Fruit fly (Drosophila melanogaster) whole organism, prepupa: ENCODE data around the gene CG1136.
A peak's percentile ranks its signal among the peaks of the same experiment; 100 is the strongest.

ENCODE experiments used
- Blimp-1 ChIP-seq: fragments of 200-800 bp; sonication (Bioruptor generic); optimal IDR thresholded peaks from 3 replicates; lab custom pipeline; 2017; ENCODE audit warnings: missing biosample characterization, missing genetic modification characterization, mild to moderate bottlenecking, moderate library complexity, missing genetic modification reagents
- CG10631 ChIP-seq: fragments of 200-800 bp; sonication (Bioruptor generic); optimal IDR thresholded peaks from 2 replicates; lab custom pipeline; 2016; ENCODE audit warnings: missing biosample characterization, missing genetic modification characterization
- CG10669 ChIP-seq: fragments of 200-800 bp; sonication (Bioruptor generic); optimal IDR thresholded peaks from 3 replicates; lab custom pipeline; 2018; ENCODE audit warnings: missing biosample characterization, mild to moderate bottlenecking, missing genetic modification characterization, moderate library complexity
- CG11294 ChIP-seq: fragments of 200-800 bp; sonication (Bioruptor generic); IDR thresholded peaks from 2 replicates; pipeline ENCODE4 v1.3.6; 2022; ENCODE audit warnings: missing biosample characterization, missing genetic modification characterization
- CG11762 ChIP-seq: fragments of 200-800 bp; sonication (Bioruptor generic); optimal IDR thresholded peaks from 3 replicates; lab custom pipeline; 2016; ENCODE audit warnings: missing biosample characterization, missing genetic modification characterization; ENCODE audit not compliant: insufficient read depth
- CG11902 ChIP-seq: fragments of 200-800 bp; sonication (Bioruptor generic); optimal IDR thresholded peaks from 3 replicates; lab custom pipeline; 2016; ENCODE audit warnings: missing biosample characterization, missing genetic modification characterization
- CG15336 ChIP-seq: fragments of 200-800 bp; sonication (Bioruptor generic); IDR thresholded peaks from 2 replicates; pipeline ENCODE4 v1.3.6; 2022; ENCODE audit warnings: missing biosample characterization, missing genetic modification characterization
- CG1621 ChIP-seq: fragments of 200-800 bp; sonication (Bioruptor generic); optimal IDR thresholded peaks from 3 replicates; lab custom pipeline; 2018; ENCODE audit warnings: missing biosample characterization, mild to moderate bottlenecking, missing genetic modification characterization
- CG16779 ChIP-seq: fragments of 200-800 bp; sonication (Bioruptor generic); optimal IDR thresholded peaks from 3 replicates; lab custom pipeline; 2017; ENCODE audit warnings: missing biosample characterization, mild to moderate bottlenecking, missing genetic modification characterization
- CG3032 ChIP-seq: fragments of 200-800 bp; optimal IDR thresholded peaks from 2 replicates; lab custom pipeline; 2019; ENCODE audit warnings: missing biosample characterization, mild to moderate bottlenecking, missing genetic modification characterization, moderate library complexity
- CG31627 ChIP-seq: fragments of 200-800 bp; sonication (Bioruptor generic); optimal IDR thresholded peaks from 3 replicates; lab custom pipeline; 2016; ENCODE audit warnings: missing biosample characterization, missing genetic modification characterization
- CG32006 ChIP-seq: fragments of 200-800 bp; sonication (Bioruptor generic); optimal IDR thresholded peaks from 3 replicates; lab custom pipeline; 2017; ENCODE audit warnings: missing biosample characterization, mild to moderate bottlenecking, missing genetic modification characterization
- CG34406 ChIP-seq: fragments of 200-800 bp; sonication (Bioruptor generic); optimal IDR thresholded peaks from 3 replicates; lab custom pipeline; 2016; ENCODE audit warnings: missing biosample characterization, missing genetic modification characterization
- CG4318 ChIP-seq: fragments of 200-800 bp; sonication (Bioruptor generic); optimal IDR thresholded peaks from 3 replicates; lab custom pipeline; 2017; ENCODE audit warnings: missing biosample characterization, mild to moderate bottlenecking, missing genetic modification characterization
- CG6163 ChIP-seq: fragments of 200-800 bp; sonication (Bioruptor generic); IDR thresholded peaks from 3 replicates; pipeline ENCODE4 v1.3.6; 2022; ENCODE audit warnings: missing biosample characterization, missing genetic modification characterization
- CG6792 ChIP-seq: fragments of 200-800 bp; sonication (Bioruptor generic); optimal IDR thresholded peaks from 3 replicates; lab custom pipeline; 2016; ENCODE audit warnings: missing biosample characterization, missing genetic modification characterization
- CG6808 ChIP-seq: fragments of 200-800 bp; sonication (Bioruptor generic); optimal IDR thresholded peaks from 3 replicates; lab custom pipeline; 2017; ENCODE audit warnings: missing biosample characterization, missing genetic modification characterization, mild to moderate bottlenecking, moderate library complexity, missing genetic modification reagents
- CG6854 ChIP-seq: fragments of 200-800 bp; sonication (Bioruptor generic); optimal IDR thresholded peaks from 2 replicates; lab custom pipeline; 2017; ENCODE audit warnings: missing biosample characterization, mild to moderate bottlenecking, missing genetic modification characterization
- CG7368 ChIP-seq: fragments of 200-800 bp; sonication (Bioruptor generic); optimal IDR thresholded peaks from 3 replicates; lab custom pipeline; 2016; ENCODE audit warnings: missing biosample characterization, missing genetic modification characterization
- CG8119 ChIP-seq: fragments of 200-800 bp; sonication (Bioruptor generic); IDR thresholded peaks from 3 replicates; pipeline ENCODE4 v1.3.6; 2022; ENCODE audit warnings: missing biosample characterization, missing genetic modification characterization
- CG8319 ChIP-seq: fragments of 200-800 bp; sonication (Bioruptor generic); optimal IDR thresholded peaks from 3 replicates; lab custom pipeline; 2016; ENCODE audit warnings: missing biosample characterization, missing genetic modification characterization
- CG8632 ChIP-seq: fragments of 200-800 bp; sonication (Bioruptor generic); optimal IDR thresholded peaks from 3 replicates; lab custom pipeline; 2016; ENCODE audit warnings: missing biosample characterization, missing genetic modification characterization
- CG9139 ChIP-seq: fragments of 200-800 bp; sonication (Bioruptor generic); optimal IDR thresholded peaks from 3 replicates; lab custom pipeline; 2017; ENCODE audit warnings: missing biosample characterization, mild to moderate bottlenecking, missing genetic modification characterization
- Eip75B ChIP-seq: fragments of 200-800 bp; sonication (Bioruptor generic); optimal IDR thresholded peaks from 3 replicates; lab custom pipeline; 2016; ENCODE audit warnings: missing biosample characterization, missing genetic modification characterization
- Eip78C ChIP-seq: fragments of 200-800 bp; sonication (Bioruptor generic); peaks from one replicate; lab custom pipeline; 2016; ENCODE audit warnings: missing biosample characterization, missing genetic modification characterization
- Eip93F ChIP-seq: fragments of 200-800 bp; sonication (Bioruptor generic); optimal IDR thresholded peaks from 2 replicates; lab custom pipeline; 2016; ENCODE audit warnings: missing biosample characterization, mild to moderate bottlenecking, missing genetic modification characterization
- Ets21C ChIP-seq: fragments of 200-800 bp; sonication (Bioruptor generic); optimal IDR thresholded peaks from 3 replicates; lab custom pipeline; 2016; ENCODE audit warnings: missing biosample characterization, missing genetic modification characterization
- Ets96B ChIP-seq: fragments of 200-800 bp; optimal IDR thresholded peaks from 2 replicates; lab custom pipeline; 2019; ENCODE audit warnings: missing biosample characterization, mild to moderate bottlenecking, missing genetic modification characterization, moderate library complexity
- Hr38 ChIP-seq: sonication (Bioruptor generic); optimal IDR thresholded peaks from 2 replicates; lab custom pipeline; 2016; ENCODE audit warnings: missing biosample characterization, missing genetic modification characterization
- Hr39 ChIP-seq: fragments of 200-800 bp; sonication (Bioruptor generic); optimal IDR thresholded peaks from 2 replicates; lab custom pipeline; 2016; ENCODE audit warnings: missing biosample characterization, missing genetic modification characterization
- Hr4 ChIP-seq: fragments of 200-800 bp; sonication (Bioruptor generic); optimal IDR thresholded peaks from 3 replicates; lab custom pipeline; 2016; ENCODE audit warnings: missing biosample characterization, missing genetic modification characterization
- Lpt ChIP-seq: fragments of 200-800 bp; sonication (Bioruptor generic); optimal IDR thresholded peaks from 3 replicates; lab custom pipeline; 2016; ENCODE audit warnings: missing biosample characterization, missing genetic modification characterization
- Met ChIP-seq: fragments of 200-800 bp; sonication (Bioruptor generic); optimal IDR thresholded peaks from 3 replicates; lab custom pipeline; 2016; ENCODE audit warnings: missing biosample characterization, missing genetic modification characterization
- Sox102F ChIP-seq: fragments of 200-800 bp; sonication (Bioruptor generic); optimal IDR thresholded peaks from 2 replicates; lab custom pipeline; 2016; ENCODE audit warnings: missing biosample characterization, mild to moderate bottlenecking, missing genetic modification characterization
- Sox14 ChIP-seq: fragments of 200-800 bp; sonication (Bioruptor generic); optimal IDR thresholded peaks from 3 replicates; lab custom pipeline; 2016; ENCODE audit warnings: missing biosample characterization, missing genetic modification characterization
- Sox15 ChIP-seq: fragments of 200-800 bp; sonication (Bioruptor generic); optimal IDR thresholded peaks from 3 replicates; lab custom pipeline; 2016; ENCODE audit warnings: missing biosample characterization, missing genetic modification characterization
- achi ChIP-seq: fragments of 200-800 bp; sonication (Bioruptor generic); optimal IDR thresholded peaks from 3 replicates; lab custom pipeline; 2016; ENCODE audit warnings: missing biosample characterization, missing genetic modification characterization
- acj6 ChIP-seq: fragments of 200-800 bp; sonication (Bioruptor generic); optimal IDR thresholded peaks from 3 replicates; lab custom pipeline; 2016; ENCODE audit warnings: missing biosample characterization, missing genetic modification characterization
- cyc ChIP-seq: fragments of 200-800 bp; sonication (Bioruptor generic); optimal IDR thresholded peaks from 3 replicates; lab custom pipeline; 2016; ENCODE audit warnings: missing biosample characterization, missing genetic modification characterization
- dac ChIP-seq: fragments of 200-800 bp; sonication (Bioruptor generic); optimal IDR thresholded peaks from 2 replicates; lab custom pipeline; 2017; ENCODE audit warnings: missing biosample characterization, mild to moderate bottlenecking, missing genetic modification characterization
- dsx ChIP-seq: fragments of 200-800 bp; optimal IDR thresholded peaks from 3 replicates; lab custom pipeline; 2019; ENCODE audit warnings: missing biosample characterization, mild to moderate bottlenecking, missing genetic modification characterization, moderate library complexity; ENCODE audit not compliant: poor library complexity, severe bottlenecking
- eg ChIP-seq: fragments of 200-800 bp; sonication (Bioruptor generic); IDR thresholded peaks from 3 replicates; pipeline ENCODE4 v1.3.6; 2022; ENCODE audit warnings: missing biosample characterization, missing genetic modification characterization
- fd59A ChIP-seq: fragments of 200-800 bp; sonication (Bioruptor generic); optimal IDR thresholded peaks from 2 replicates; lab custom pipeline; 2017; ENCODE audit warnings: missing biosample characterization, mild to moderate bottlenecking, missing genetic modification characterization, missing genetic modification reagents
- lz ChIP-seq: fragments of 200-800 bp; sonication (Bioruptor generic); optimal IDR thresholded peaks from 3 replicates; lab custom pipeline; 2016; ENCODE audit warnings: missing biosample characterization, missing genetic modification characterization
- net ChIP-seq: fragments of 200-800 bp; sonication (Bioruptor generic); optimal IDR thresholded peaks from 3 replicates; lab custom pipeline; 2016; ENCODE audit warnings: missing biosample characterization, missing genetic modification characterization
- salr ChIP-seq, 2 experiments: fragments of 200-800 bp; sonication (Bioruptor generic); optimal IDR thresholded peaks; 3 replicates each; lab custom pipeline; 2016 to 2018; ENCODE audit warnings: missing biosample characterization in 2 of 2, missing genetic modification characterization in 2 of 2, mild to moderate bottlenecking in 1 of 2
- spab ChIP-seq: fragments of 200-800 bp; sonication (Bioruptor generic); optimal IDR thresholded peaks from 2 replicates; lab custom pipeline; 2017; ENCODE audit warnings: missing biosample characterization, mild to moderate bottlenecking, missing genetic modification characterization, missing genetic modification reagents
- ss ChIP-seq, 2 experiments: fragments of 200-800 bp; sonication (Bioruptor generic); optimal IDR thresholded peaks; 2 replicates in 1 of 2; 3 replicates in 1 of 2; lab custom pipeline; 2017 to 2018; ENCODE audit warnings: mild to moderate bottlenecking in 2 of 2, missing biosample characterization in 2 of 2, missing genetic modification characterization in 2 of 2, moderate library complexity in 1 of 2
- svp ChIP-seq: fragments of 200-800 bp; sonication (Bioruptor generic); peaks from one replicate; lab custom pipeline; 2016; ENCODE audit warnings: missing biosample characterization, missing genetic modification characterization
- vri ChIP-seq: fragments of 200-800 bp; sonication (Bioruptor generic); optimal IDR thresholded peaks from 3 replicates; lab custom pipeline; 2016; ENCODE audit warnings: missing biosample characterization, mild to moderate bottlenecking, missing genetic modification characterization

The CG1136 gene

dm6 chr3L:4046289-4046688 lies at the start of gene CG1136:
CG1136 (plus strand) TSS chr3L:4046596.
- 0 out of 3 replicates have a peak, but pooled peaks have one; percentile 11 for TF ChIP-seq eg (GFP tag; lab: Robert Waterston, UW)
- no peak for TF ChIP-seq CG11762 (GFP tag; lab: Kevin White, UChicago)
- no peak for TF ChIP-seq Blimp-1 (GFP tag; lab: Kevin White, UChicago)

dm6 chr3L:4000711-4001110 lies 45.7 kb upstream of the CG1136 start:
- TF ChIP-seq achi (GFP tag; lab: Kevin White, UChicago), result peak; percentile 16
- TF ChIP-seq CG11902 (GFP tag; lab: Kevin White, UChicago), result no peak
- TF ChIP-seq Eip78C (GFP tag; lab: Kevin White, UChicago), result no peak
- no peak for TF ChIP-seq Sox102F (GFP tag; lab: Kevin White, UChicago)
- no peak for TF ChIP-seq spab (GFP tag; lab: Kevin White, UChicago)
- TF ChIP-seq CG10669, result no peak
- no peak for TF ChIP-seq CG1621
- no peak for TF ChIP-seq CG16779 (tag; lab: Kevin White, UChicago)
- TF ChIP-seq CG11294 (GFP tag; lab: Robert Waterston, UW), result no peak
- TF ChIP-seq Lpt, result no peak
- TF ChIP-seq Met (GFP tag; lab: Kevin White, UChicago), result no peak
- TF ChIP-seq salr (GFP tag; optimal IDR thresholded peaks at IDR 0.05; lab: Kevin White, UChicago), result no peak
- peak; percentile 16 for TF ChIP-seq CG10631 (GFP tag; lab: Kevin White, UChicago)
- no peak for TF ChIP-seq CG15336 (GFP tag; lab: Robert Waterston, UW)
- TF ChIP-seq CG9139 (GFP tag; lab: Kevin White, UChicago), result no peak
- TF ChIP-seq cyc (GFP tag; lab: Kevin White, UChicago), result no peak
- no peak for TF ChIP-seq Ets21C (GFP tag; lab: Kevin White, UChicago)
- no peak for TF ChIP-seq dsx (GFP tag; lab: Kevin White, UChicago)
- no peak for TF ChIP-seq lz (GFP tag; lab: Kevin White, UChicago)
- no peak for TF ChIP-seq Blimp-1 (GFP tag; lab: Kevin White, UChicago)
- peak; percentile 39 for TF ChIP-seq fd59A
- TF ChIP-seq dac (GFP tag; lab: Kevin White, UChicago), result no peak
- TF ChIP-seq CG32006 (GFP tag; lab: Kevin White, UChicago), result peak; percentile 56
- peak; percentile 53 for TF ChIP-seq svp (GFP tag; lab: Kevin White, UChicago)
- TF ChIP-seq vri (GFP tag; lab: Kevin White, UChicago), result no peak
- no peak for TF ChIP-seq CG3032
- TF ChIP-seq CG8119 (GFP tag; lab: Robert Waterston, UW), result no peak
- no peak for TF ChIP-seq CG11762 (GFP tag; lab: Kevin White, UChicago)
- no peak for TF ChIP-seq Eip93F (GFP tag; lab: Kevin White, UChicago)
- TF ChIP-seq Hr4 (GFP tag; lab: Kevin White, UChicago), result peak; percentile 4
- peak; percentile 48 for TF ChIP-seq acj6 (GFP tag; lab: Kevin White, UChicago)
- TF ChIP-seq CG6163 (GFP tag; lab: Robert Waterston, UW), result no peak
- no peak for TF ChIP-seq CG6792
- TF ChIP-seq CG34406 (GFP tag; lab: Kevin White, UChicago), result peak; percentile 21
- peak in 1 of 2 experiments; percentile 56 for TF ChIP-seq ss (GFP tag; optimal IDR thresholded peaks at IDR 0.05; lab: Kevin White, UChicago)
- TF ChIP-seq CG7368 (GFP tag; lab: Kevin White, UChicago), result no peak
- TF ChIP-seq CG6808 (GFP tag; lab: Kevin White, UChicago), result no peak
- TF ChIP-seq Hr39 (GFP tag; lab: Kevin White, UChicago), result no peak
- TF ChIP-seq CG8632 (GFP tag; lab: Kevin White, UChicago), result peak; percentile 9
- no peak for TF ChIP-seq CG8319 (GFP tag; lab: Kevin White, UChicago)
- TF ChIP-seq Ets96B (tag; lab: Kevin White, UChicago), result no peak
- peak; percentile 1 for TF ChIP-seq CG4318 (GFP tag; lab: Kevin White, UChicago)
- TF ChIP-seq CG31627 (GFP tag; lab: Kevin White, UChicago), result no peak
- TF ChIP-seq Eip75B (GFP tag; lab: Kevin White, UChicago), result no peak
- no peak for TF ChIP-seq Sox14 (GFP tag; lab: Kevin White, UChicago)
- no peak for TF ChIP-seq Hr38 (GFP tag; lab: Kevin White, UChicago)
- no peak for TF ChIP-seq CG6854 (GFP tag; lab: Kevin White, UChicago)
- no peak for TF ChIP-seq net (GFP tag; lab: Kevin White, UChicago)
- TF ChIP-seq Sox15, result no peak
